Worm (Caenorhabditis elegans): ENCODE results near the gene rab-6.1.

Gene rab-6.1

ce11 chrIII:9045838-9046237, 40.1 kb upstream of the rab-6.1 start, which contains the start of gene R107.2:
Gene R107.2 (minus strand): TSS chrIII:9045938.
- TF ChIP-seq flt-1 (GFP tag; IDR thresholded peaks at IDR 0.05) (no peak), cog-1 (tag; optimal IDR thresholded peaks at IDR 0.05) (no peak), med-1 (GFP tag; optimal IDR thresholded peaks at IDR 0.05; ENCODE audit: insufficient read depth) (no peak), klf-2 (GFP tag; conservative IDR thresholded peaks at IDR 0.05) (no peak)

DNA sequence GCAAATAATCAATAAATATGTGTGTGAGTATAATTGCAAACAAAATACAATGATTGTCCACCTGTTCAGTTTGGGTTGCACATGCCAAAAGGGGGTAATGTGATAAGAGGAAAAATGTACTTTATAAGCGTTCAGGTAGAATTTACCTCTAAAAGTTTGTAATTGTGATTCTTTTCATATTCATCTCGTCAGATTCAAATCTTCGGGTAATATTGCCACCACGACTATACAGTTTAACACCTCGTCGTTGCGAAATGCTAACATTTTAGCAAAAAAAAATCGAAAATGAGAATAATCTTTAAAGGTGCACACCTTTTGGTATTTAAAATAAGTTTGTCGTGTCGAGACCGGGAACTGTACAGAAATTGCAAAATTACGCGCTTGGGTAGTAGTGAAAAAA, 37.4 kb upstream of the rab-6.1 start, which contains the start of gene nac-2:
Gene nac-2 (minus strand): TSS at position 101 of the 400 bp plus-strand sequence.
- TF ChIP-seq T22C8.4 (GFP tag; IDR thresholded peaks at IDR 0.05) (no peak), flt-1 (GFP tag; IDR thresholded peaks at IDR 0.05) (no peak), med-1 (GFP tag; optimal IDR thresholded peaks at IDR 0.05; ENCODE audit: insufficient read depth) (no peak), ztf-23 (GFP tag; IDR thresholded peaks at IDR 0.05) (no peak), cog-1 (tag; optimal IDR thresholded peaks at IDR 0.05) (no peak), tab-1 (GFP tag; IDR thresholded peaks at IDR 0.05) (no peak), ztf-29 (GFP tag; IDR thresholded peaks at IDR 0.05) (no peak), klf-2 (GFP tag; conservative IDR thresholded peaks at IDR 0.05) (no peak), ref-1 (GFP tag; conservative IDR thresholded peaks at IDR 0.05) (no peak)

DNA sequence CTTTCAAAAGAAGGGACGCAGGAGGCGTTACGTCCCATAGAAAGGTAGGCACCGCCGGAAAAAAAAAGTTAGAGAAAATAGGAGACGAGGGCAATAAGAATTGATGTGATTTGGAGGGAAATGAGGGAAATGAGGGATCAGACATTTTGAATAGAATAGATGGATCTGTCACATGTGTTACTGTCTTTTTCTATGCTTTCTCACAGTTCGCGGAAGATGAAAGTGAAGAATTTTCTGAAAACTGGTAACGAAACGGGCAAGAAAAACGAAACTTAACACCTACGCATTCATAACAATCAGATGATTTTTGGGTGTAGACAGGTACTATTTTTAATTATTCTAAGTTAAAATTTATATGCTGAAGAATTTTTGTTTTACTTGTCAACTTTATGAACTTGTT, 31.9 kb upstream of the rab-6.1 start, which contains the start of gene R107.9:
Gene R107.9 (plus strand): TSS at position 301 of the 400 bp plus-strand sequence.
- no peak for TF ChIP-seq klf-2 (GFP tag; conservative IDR thresholded peaks at IDR 0.05)
- TF ChIP-seq T22C8.4 (GFP tag; IDR thresholded peaks at IDR 0.05): no peak
- TF ChIP-seq cog-1 (tag; optimal IDR thresholded peaks at IDR 0.05): no peak
- no peak for TF ChIP-seq ref-1 (GFP tag; conservative IDR thresholded peaks at IDR 0.05)
- no peak for TF ChIP-seq ztf-23 (GFP tag; IDR thresholded peaks at IDR 0.05)
- no peak for TF ChIP-seq flt-1 (GFP tag; IDR thresholded peaks at IDR 0.05)
- TF ChIP-seq tab-1 (GFP tag; IDR thresholded peaks at IDR 0.05): no peak
- TF ChIP-seq ztf-29 (GFP tag; IDR thresholded peaks at IDR 0.05): no peak
- no peak for TF ChIP-seq med-1 (GFP tag; optimal IDR thresholded peaks at IDR 0.05; ENCODE audit: insufficient read depth)

ce11 chrIII:9035037-9035436, 29.3 kb upstream of the rab-6.1 start:
- TF ChIP-seq med-1 (GFP tag; optimal IDR thresholded peaks at IDR 0.05; ENCODE audit: insufficient read depth): no peak
- no peak for TF ChIP-seq flt-1 (GFP tag; IDR thresholded peaks at IDR 0.05)
- no peak for TF ChIP-seq ztf-29 (GFP tag; IDR thresholded peaks at IDR 0.05)
- no peak for TF ChIP-seq klf-2 (GFP tag; conservative IDR thresholded peaks at IDR 0.05)
- TF ChIP-seq T22C8.4 (GFP tag; IDR thresholded peaks at IDR 0.05): no peak
- TF ChIP-seq ref-1 (GFP tag; conservative IDR thresholded peaks at IDR 0.05): no peak
- no peak for TF ChIP-seq tab-1 (GFP tag; IDR thresholded peaks at IDR 0.05)
- TF ChIP-seq ztf-23 (GFP tag; IDR thresholded peaks at IDR 0.05): no peak
- no peak for TF ChIP-seq cog-1 (tag; optimal IDR thresholded peaks at IDR 0.05)

- TF ChIP-seq klf-2 (GFP tag; conservative IDR thresholded peaks at IDR 0.05) (no peak), tab-1 (GFP tag; IDR thresholded peaks at IDR 0.05) (no peak), ztf-23 (GFP tag; IDR thresholded peaks at IDR 0.05) (no peak), flt-1 (GFP tag; IDR thresholded peaks at IDR 0.05) (no peak), T22C8.4 (GFP tag; IDR thresholded peaks at IDR 0.05) (no peak), ref-1 (GFP tag; conservative IDR thresholded peaks at IDR 0.05) (no peak), ztf-29 (GFP tag; IDR thresholded peaks at IDR 0.05) (no peak), cog-1 (tag; optimal IDR thresholded peaks at IDR 0.05) (no peak), med-1 (GFP tag; optimal IDR thresholded peaks at IDR 0.05; ENCODE audit: insufficient read depth) (no peak)
Measured at ce11 chrIII:9034133-9034532, 28.4 kb upstream of the rab-6.1 start.

- no peak for TF ChIP-seq ref-1 (GFP tag; conservative IDR thresholded peaks at IDR 0.05)
- TF ChIP-seq flt-1 (GFP tag; IDR thresholded peaks at IDR 0.05): no peak
- TF ChIP-seq klf-2 (GFP tag; conservative IDR thresholded peaks at IDR 0.05): no peak
- TF ChIP-seq cog-1 (tag; optimal IDR thresholded peaks at IDR 0.05): no peak
- TF ChIP-seq tab-1 (GFP tag; IDR thresholded peaks at IDR 0.05): no peak
- TF ChIP-seq T22C8.4 (GFP tag; IDR thresholded peaks at IDR 0.05): no peak
- TF ChIP-seq med-1 (GFP tag; optimal IDR thresholded peaks at IDR 0.05; ENCODE audit: insufficient read depth): no peak
- TF ChIP-seq ztf-29 (GFP tag; IDR thresholded peaks at IDR 0.05): no peak
- no peak for TF ChIP-seq ztf-23 (GFP tag; IDR thresholded peaks at IDR 0.05)
Measured at ce11 chrIII:9030818-9031217, 25.1 kb upstream of the rab-6.1 start.

DNA sequence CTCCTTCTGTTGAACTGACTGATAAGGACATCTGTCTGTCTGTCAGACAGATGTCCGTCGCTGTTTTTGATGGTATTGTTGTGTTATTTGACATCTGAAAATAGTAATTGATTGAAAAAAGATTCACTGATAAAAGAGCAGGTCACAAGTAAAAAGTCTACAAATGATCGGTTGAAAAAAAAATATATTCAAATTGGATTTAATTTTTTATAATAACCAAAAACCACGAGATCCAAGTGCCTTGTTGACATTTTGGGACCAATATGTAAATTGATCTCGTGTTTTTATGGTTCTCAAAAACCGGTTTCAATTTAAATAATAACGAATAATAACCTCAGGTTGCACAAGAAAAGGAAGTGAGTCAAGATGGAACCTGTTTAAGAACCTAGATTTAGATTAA, 21.2 kb upstream of the rab-6.1 start, which contains the start of gene F59B2.13:
Gene F59B2.13 (minus strand): TSS at position 101 of the 400 bp plus-strand sequence.
- no peak for TF ChIP-seq klf-2 (GFP tag; conservative IDR thresholded peaks at IDR 0.05)
- TF ChIP-seq ztf-23 (GFP tag; IDR thresholded peaks at IDR 0.05): no peak
- TF ChIP-seq ztf-29 (GFP tag; IDR thresholded peaks at IDR 0.05): no peak
- no peak for TF ChIP-seq flt-1 (GFP tag; IDR thresholded peaks at IDR 0.05)
- TF ChIP-seq tab-1 (GFP tag; IDR thresholded peaks at IDR 0.05): no peak
- no peak for TF ChIP-seq cog-1 (tag; optimal IDR thresholded peaks at IDR 0.05)
- TF ChIP-seq T22C8.4 (GFP tag; IDR thresholded peaks at IDR 0.05): no peak
- no peak for TF ChIP-seq med-1 (GFP tag; optimal IDR thresholded peaks at IDR 0.05; ENCODE audit: insufficient read depth)
- no peak for TF ChIP-seq ref-1 (GFP tag; conservative IDR thresholded peaks at IDR 0.05)

DNA sequence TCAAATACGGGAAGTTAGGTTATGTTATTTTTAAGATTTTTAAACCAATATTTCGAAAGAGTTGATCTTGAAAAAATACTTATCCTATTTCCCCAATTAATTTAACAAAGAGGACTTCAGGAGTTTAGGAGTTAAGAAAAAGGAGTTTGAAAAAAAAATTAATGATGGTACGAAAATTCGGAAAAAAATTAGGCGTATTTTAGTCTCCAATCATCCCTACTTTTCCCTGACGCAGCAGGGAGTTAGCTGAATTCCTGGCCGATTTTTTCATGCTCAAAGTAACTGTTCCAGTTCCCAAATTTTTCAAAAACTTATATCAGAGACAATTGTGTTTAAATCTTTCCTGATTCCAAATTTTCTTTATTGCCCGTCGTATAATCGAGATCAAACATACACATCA, 17.8 kb upstream of the rab-6.1 start:
- TF ChIP-seq T22C8.4 (GFP tag; IDR thresholded peaks at IDR 0.05) (no peak), ref-1 (GFP tag; conservative IDR thresholded peaks at IDR 0.05) (no peak), flt-1 (GFP tag; IDR thresholded peaks at IDR 0.05) (no peak), med-1 (GFP tag; optimal IDR thresholded peaks at IDR 0.05; ENCODE audit: insufficient read depth) (no peak), cog-1 (tag; optimal IDR thresholded peaks at IDR 0.05) (no peak), klf-2 (GFP tag; conservative IDR thresholded peaks at IDR 0.05) (no peak), ztf-29 (GFP tag; IDR thresholded peaks at IDR 0.05) (no peak), tab-1 (GFP tag; IDR thresholded peaks at IDR 0.05) (no peak), ztf-23 (GFP tag; IDR thresholded peaks at IDR 0.05) (no peak)

ce11 chrIII:9022535-9022934, 16.8 kb upstream of the rab-6.1 start, which contains the start of gene F59B2.14:
Gene F59B2.14 (minus strand): TSS chrIII:9022635.
- TF ChIP-seq flt-1 (GFP tag; IDR thresholded peaks at IDR 0.05) (no peak), ref-1 (GFP tag; conservative IDR thresholded peaks at IDR 0.05) (no peak), tab-1 (GFP tag; IDR thresholded peaks at IDR 0.05) (no peak), klf-2 (GFP tag; conservative IDR thresholded peaks at IDR 0.05) (no peak), cog-1 (tag; optimal IDR thresholded peaks at IDR 0.05) (no peak), T22C8.4 (GFP tag; IDR thresholded peaks at IDR 0.05) (no peak), ztf-29 (GFP tag; IDR thresholded peaks at IDR 0.05) (no peak), ztf-23 (GFP tag; IDR thresholded peaks at IDR 0.05) (no peak), med-1 (GFP tag; optimal IDR thresholded peaks at IDR 0.05; ENCODE audit: insufficient read depth) (no peak)

Data from whole organism, midembryonic.